Worm (Caenorhabditis elegans) whole organism, midembryonic: ENCODE measurements around the gene lin-24.
"Not testable (repeated sequence)": the region's sequence is repeated elsewhere in the genome, so short reads cannot be mapped to it uniquely, and the experiment has no call there.

ENCODE experiments used
- T22C8.4 ChIP-seq: fragments of 200-800 bp; sonication (Bioruptor generic); IDR thresholded peaks from 2 replicates; pipeline ENCODE4 v1.3.6; 2022; ENCODE audit warnings: missing genetic modification characterization, missing compliant biosample characterization
- cog-1 ChIP-seq: sonication (generic microtip); optimal IDR thresholded peaks from 2 replicates; lab custom pipeline; 2016; ENCODE audit warnings: missing genetic modification characterization, missing compliant biosample characterization
- flt-1 ChIP-seq: fragments of 200-800 bp; sonication (Bioruptor generic); IDR thresholded peaks from 2 replicates; pipeline ENCODE4 v1.3.6; 2022; ENCODE audit warnings: missing genetic modification characterization, missing compliant biosample characterization
- klf-2 ChIP-seq: fragments of 200-800 bp; sonication (Bioruptor generic); conservative IDR thresholded peaks from 2 replicates; pipeline ENCODE4 v1.3.6; 2022; ENCODE audit warnings: missing genetic modification reagents, missing genetic modification characterization, missing compliant biosample characterization
- med-1 ChIP-seq: sonication (generic microtip); optimal IDR thresholded peaks from 2 replicates; lab custom pipeline; 2017; ENCODE audit warnings: missing genetic modification characterization, mild to moderate bottlenecking, missing compliant biosample characterization, antibody characterized with exemption, missing genetic modification reagents; ENCODE audit not compliant: insufficient read depth
- ref-1 ChIP-seq: fragments of 200-800 bp; sonication (Bioruptor generic); conservative IDR thresholded peaks from 2 replicates; pipeline ENCODE4 v1.3.6; 2022; ENCODE audit warnings: missing genetic modification reagents, missing genetic modification characterization, missing compliant biosample characterization
- tab-1 ChIP-seq: fragments of 200-800 bp; sonication (Bioruptor generic); IDR thresholded peaks from 2 replicates; pipeline ENCODE4 v1.3.6; 2022; ENCODE audit warnings: missing genetic modification characterization, missing compliant biosample characterization
- ztf-23 ChIP-seq: fragments of 200-800 bp; sonication (Bioruptor generic); IDR thresholded peaks from 2 replicates; pipeline ENCODE4 v1.3.6; 2022; ENCODE audit warnings: missing genetic modification reagents, missing genetic modification characterization, missing compliant biosample characterization
- ztf-29 ChIP-seq: fragments of 200-800 bp; sonication (Bioruptor generic); IDR thresholded peaks from 2 replicates; pipeline ENCODE4 v1.3.6; 2022; ENCODE audit warnings: missing genetic modification reagents, missing genetic modification characterization, missing compliant biosample characterization

DNA sequence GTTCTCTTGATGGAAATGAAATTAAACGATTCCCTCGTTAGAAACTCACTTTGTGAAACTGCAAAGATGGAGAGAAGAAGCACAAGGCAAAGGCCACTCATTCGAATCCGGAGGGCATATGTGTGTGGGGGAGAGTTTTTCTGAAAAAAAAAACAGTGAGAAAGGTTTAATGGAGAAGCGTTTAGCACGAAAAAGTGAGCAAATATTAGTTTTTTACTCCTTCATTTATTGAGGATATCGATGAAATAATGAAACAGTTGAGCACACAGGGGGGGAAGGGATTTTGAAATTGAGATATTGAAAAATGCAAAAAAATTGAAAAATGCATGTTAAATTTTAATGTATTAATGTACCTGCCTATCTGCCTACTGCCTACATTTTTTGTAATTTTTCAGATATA lies 48.9 kb downstream of the lin-24 start, which contains the start of gene nlr-1:
- TF ChIP-seq ztf-23 (GFP tag; lab: Robert Waterston, UW); klf-2 (GFP tag; lab: Robert Waterston, UW); ref-1 (GFP tag; lab: Robert Waterston, UW); cog-1 (tag; lab: Kevin White, UChicago); T22C8.4 (GFP tag; lab: Robert Waterston, UW); med-1 (GFP tag; lab: Kevin White, UChicago); flt-1; ztf-29 (GFP tag; lab: Robert Waterston, UW); tab-1 (GFP tag; lab: Robert Waterston, UW): not testable (repeated sequence)
